Fruit fly (Drosophila melanogaster): ENCODE results near the gene Cpr100A.

Cpr100A gene

DNA sequence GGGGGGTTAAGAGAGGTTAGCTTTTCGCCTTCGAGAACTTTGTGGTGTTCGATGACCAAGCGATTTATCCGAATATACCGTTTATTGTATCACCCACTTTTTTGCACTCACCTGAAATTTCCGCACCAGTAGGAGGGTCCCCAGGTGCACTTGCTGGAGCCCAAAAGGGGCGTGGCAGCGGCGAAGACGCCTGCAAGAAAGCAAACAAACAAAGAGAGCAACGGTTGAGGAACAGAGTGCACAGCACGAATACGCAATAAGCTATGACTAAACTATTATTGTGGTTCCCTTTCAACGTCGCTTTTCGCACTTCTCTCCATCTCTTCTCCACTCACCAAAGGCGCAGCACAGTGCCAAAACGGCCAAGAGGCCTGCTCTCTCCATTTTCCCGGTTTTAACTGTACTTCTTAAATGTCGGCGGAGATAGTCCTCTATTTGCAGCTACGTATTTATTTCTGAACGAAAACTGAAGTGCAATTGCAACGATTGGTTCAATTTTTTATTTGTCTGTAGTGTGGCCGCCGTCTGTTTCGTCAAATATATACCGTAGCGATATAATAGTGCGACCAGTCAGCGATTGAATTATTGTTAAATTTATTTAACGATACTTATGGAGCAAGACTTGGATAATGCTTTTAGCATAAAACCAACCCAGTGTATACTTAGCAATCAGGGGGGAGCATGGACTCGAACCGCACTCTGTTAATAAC lies 21.4 kb downstream of the Cpr100A start, which contains the start of gene Sap-r (continued):
- peak; percentile 67 for TF ChIP-seq Ets65A (GFP tag)
- peak; percentile 80 for TF ChIP-seq bbx (GFP tag; IDR thresholded peaks at IDR 0.05; ENCODE audit: partially characterized antibody)
- TF ChIP-seq CG10267 (tag; optimal IDR thresholded peaks at IDR 0.05), result peak; percentile 59
- TF ChIP-seq Camta (GFP tag; optimal IDR thresholded peaks at IDR 0.05), result no peak
- TF ChIP-seq CrebB (tag; optimal IDR thresholded peaks at IDR 0.05), result peak; percentile 41
- peak; percentile 31 for TF ChIP-seq CG2120 (GFP tag; optimal IDR thresholded peaks at IDR 0.05)
- no peak for TF ChIP-seq Xrp1 (GFP tag; IDR thresholded peaks at IDR 0.05)
- peak; percentile 98 for TF ChIP-seq pita (GFP tag; optimal IDR thresholded peaks at IDR 0.05)
- peak; percentile 77 for TF ChIP-seq CTCF (GFP tag; optimal IDR thresholded peaks at IDR 0.05)
- TF ChIP-seq CG12659 (GFP tag; optimal IDR thresholded peaks at IDR 0.05), result peak; percentile 77
- peak; percentile 64 for TF ChIP-seq CG17829 (tag; optimal IDR thresholded peaks at IDR 0.05)
- no peak for TF ChIP-seq CG32532 (GFP tag; IDR thresholded peaks at IDR 0.05)
- TF ChIP-seq B-H2 (GFP tag; optimal IDR thresholded peaks at IDR 0.05), result peak; percentile 52
- TF ChIP-seq dan (GFP tag; IDR thresholded peaks at IDR 0.05), result no peak
- no peak for TF ChIP-seq CG2875 (GFP tag; optimal IDR thresholded peaks at IDR 0.05)
- TF ChIP-seq HmgZ (tag; optimal IDR thresholded peaks at IDR 0.05), result peak; percentile 84
- TF ChIP-seq Dip3 (GFP tag; optimal IDR thresholded peaks at IDR 0.05), result no peak
- TF ChIP-seq CG17359 (tag; optimal IDR thresholded peaks at IDR 0.05), result no peak
- TF ChIP-seq Sin3A (optimal IDR thresholded peaks at IDR 0.05), result peak; percentile 19
- peak; percentile 22 for TF ChIP-seq zfh2 (GFP tag; optimal IDR thresholded peaks at IDR 0.05)
- no peak for TF ChIP-seq sr (GFP tag; IDR thresholded peaks at IDR 0.05)
- TF ChIP-seq chm (GFP tag; IDR thresholded peaks at IDR 0.05), result peak; percentile 16; the same call in 1 of the 2 replicates
- no peak for TF ChIP-seq ara (GFP tag; IDR thresholded peaks at IDR 0.05)
- no peak for TF ChIP-seq D19B (GFP tag; optimal IDR thresholded peaks at IDR 0.05)
- peak; percentile 82 for TF ChIP-seq CG4617 (GFP tag; optimal IDR thresholded peaks at IDR 0.05; ENCODE audit: borderline replicate concordance)
- peak; percentile 41 for TF ChIP-seq nom (GFP tag; optimal IDR thresholded peaks at IDR 0.05)
- peak; percentile 72 for TF ChIP-seq Scr (GFP tag; IDR thresholded peaks at IDR 0.05; ENCODE audit: partially characterized antibody)
- peak; percentile 83 for TF ChIP-seq Opbp (GFP tag; IDR thresholded peaks at IDR 0.05; ENCODE audit: partially characterized antibody)
- TF ChIP-seq fu2 (GFP tag; optimal IDR thresholded peaks at IDR 0.05), result no peak
- TF ChIP-seq CG12236 (GFP tag; optimal IDR thresholded peaks at IDR 0.05), result no peak
- peak; percentile 48 for TF ChIP-seq HmgD (GFP tag; optimal IDR thresholded peaks at IDR 0.05)
- no peak for TF ChIP-seq CG17568 (GFP tag; optimal IDR thresholded peaks at IDR 0.05)
- peak; percentile 1 for TF ChIP-seq nerfin-1 (tag; optimal IDR thresholded peaks at IDR 0.05)
- TF ChIP-seq vvl (GFP tag; IDR thresholded peaks at IDR 0.05), result peak; percentile 49
- TF ChIP-seq mam (GFP tag; optimal IDR thresholded peaks at IDR 0.05), result peak; percentile 5
- no peak for TF ChIP-seq Max (GFP tag; optimal IDR thresholded peaks at IDR 0.05)
- TF ChIP-seq CG34376 (GFP tag; optimal IDR thresholded peaks at IDR 0.05), result peak; percentile 8
- TF ChIP-seq chinmo (GFP tag; IDR thresholded peaks at IDR 0.05; ENCODE audit: partially characterized antibody), result peak; percentile 88; the same call in 2 of the 4 replicates
- TF ChIP-seq gro (GFP tag; optimal IDR thresholded peaks at IDR 0.05), result peak; percentile 82
- TF ChIP-seq Pdp1 (GFP tag; optimal IDR thresholded peaks at IDR 0.05), result peak in 1 of 2 experiments; percentile 41
- TF ChIP-seq CG13287 (GFP tag; IDR thresholded peaks at IDR 0.05; ENCODE audit: partially characterized antibody), result peak; percentile 92
- no peak for TF ChIP-seq crp (GFP tag; optimal IDR thresholded peaks at IDR 0.05)
- TF ChIP-seq CG17912 (GFP tag; optimal IDR thresholded peaks at IDR 0.05), result peak; percentile 58
- TF ChIP-seq Fer2 (tag; optimal IDR thresholded peaks at IDR 0.05), result no peak
- TF ChIP-seq Dek (tag; optimal IDR thresholded peaks at IDR 0.05), result peak; percentile 30
- TF ChIP-seq zen2 (GFP tag; IDR thresholded peaks at IDR 0.05; ENCODE audit: partially characterized antibody), result peak; percentile 64; the same call in 2 of the 3 replicates
- TF ChIP-seq Poxn (GFP tag; IDR thresholded peaks at IDR 0.05), result no peak
- peak; percentile 77; the same call in 1 of the 2 replicates for TF ChIP-seq inv (GFP tag; IDR thresholded peaks at IDR 0.05; ENCODE audit: partially characterized antibody)
- no peak for TF ChIP-seq CG7271 (tag; optimal IDR thresholded peaks at IDR 0.05)
